Fruit fly (Drosophila melanogaster) whole organism, embryonic: ENCODE results near the gene CG46464.

Source experiments
- ATbp ChIP-seq: fragments of 200-800 bp; sonication (Bioruptor generic); optimal IDR thresholded peaks from 2 replicates; lab custom pipeline; 2017; ENCODE audit warnings: missing biosample characterization, mild to moderate bottlenecking, missing genetic modification characterization, missing genetic modification reagents
- Asciz ChIP-seq: fragments of 200-800 bp; sonication (Bioruptor generic); optimal IDR thresholded peaks from 2 replicates; lab custom pipeline; 2017; ENCODE audit warnings: missing biosample characterization, mild to moderate bottlenecking, missing genetic modification characterization, missing genetic modification reagents
- CG10267 ChIP-seq: fragments of 200-800 bp; sonication (Bioruptor generic); optimal IDR thresholded peaks from 2 replicates; lab custom pipeline; 2018; ENCODE audit warnings: missing biosample characterization, mild to moderate bottlenecking, missing genetic modification characterization, moderate library complexity
- CG10431 ChIP-seq: fragments of 200-800 bp; sonication (Bioruptor generic); optimal IDR thresholded peaks from 3 replicates; lab custom pipeline; 2018; ENCODE audit warnings: missing biosample characterization, mild to moderate bottlenecking, missing genetic modification characterization
- CG10654 ChIP-seq: fragments of 200-800 bp; sonication (Bioruptor generic); optimal IDR thresholded peaks from 2 replicates; lab custom pipeline; 2016; ENCODE audit warnings: missing biosample characterization, missing genetic modification characterization
- CG11560 ChIP-seq: fragments of 200-800 bp; sonication (Bioruptor generic); IDR thresholded peaks from 3 replicates; pipeline ENCODE4 v1.3.6; 2022; ENCODE audit warnings: missing biosample characterization, missing genetic modification characterization
- CG11696 ChIP-seq: fragments of 200-800 bp; sonication (Bioruptor generic); IDR thresholded peaks from 2 replicates; pipeline ENCODE4 v1.3.6; 2022; ENCODE audit warnings: missing biosample characterization, missing genetic modification characterization
- CG1529 ChIP-seq: fragments of 200-800 bp; sonication (Bioruptor generic); optimal IDR thresholded peaks from 3 replicates; lab custom pipeline; 2018; ENCODE audit warnings: missing biosample characterization, missing genetic modification characterization
- CG15601 ChIP-seq: fragments of 200-800 bp; sonication (Bioruptor generic); optimal IDR thresholded peaks from 3 replicates; lab custom pipeline; 2019; ENCODE audit warnings: missing biosample characterization, mild to moderate bottlenecking, missing genetic modification characterization, moderate library complexity
- CG15696 ChIP-seq: fragments of 200-800 bp; sonication (Bioruptor generic); optimal IDR thresholded peaks from 2 replicates; lab custom pipeline; 2019; ENCODE audit warnings: missing biosample characterization, mild to moderate bottlenecking, missing genetic modification characterization, moderate library complexity
- CG17359 ChIP-seq: fragments of 200-800 bp; sonication (Bioruptor generic); optimal IDR thresholded peaks from 3 replicates; lab custom pipeline; 2018; ENCODE audit warnings: missing biosample characterization, mild to moderate bottlenecking, missing genetic modification characterization, moderate library complexity
- CG17361 ChIP-seq: fragments of 200-800 bp; sonication (Bioruptor generic); IDR thresholded peaks from 3 replicates; pipeline ENCODE4 v1.3.6; 2022; ENCODE audit warnings: missing biosample characterization, missing genetic modification characterization
- CG2202 ChIP-seq: fragments of 200-800 bp; sonication (Bioruptor generic); optimal IDR thresholded peaks from 2 replicates; lab custom pipeline; 2018; ENCODE audit warnings: missing biosample characterization, mild to moderate bottlenecking, missing genetic modification characterization
- CG3407 ChIP-seq: fragments of 200-800 bp; sonication (Bioruptor generic); optimal IDR thresholded peaks from 2 replicates; lab custom pipeline; 2018; ENCODE audit warnings: missing biosample characterization, mild to moderate bottlenecking, missing genetic modification characterization
- CG4707 ChIP-seq: fragments of 200-800 bp; sonication (Bioruptor generic); optimal IDR thresholded peaks from 2 replicates; lab custom pipeline; 2018; ENCODE audit warnings: missing biosample characterization, mild to moderate bottlenecking, missing genetic modification characterization, moderate library complexity
- CG5245 ChIP-seq: fragments of 200-800 bp; sonication (Bioruptor generic); optimal IDR thresholded peaks from 3 replicates; lab custom pipeline; 2016; ENCODE audit warnings: missing biosample characterization, missing genetic modification characterization
- CG8290 ChIP-seq, 3 experiments: fragments of 200-800 bp; sonication (Bioruptor generic); optimal IDR thresholded peaks; 2 replicates each; lab custom pipeline; 2016 to 2019; ENCODE audit warnings: missing biosample characterization in 3 of 3, missing genetic modification characterization in 3 of 3, mild to moderate bottlenecking in 2 of 3, moderate library complexity in 1 of 3
- CG8359 ChIP-seq: fragments of 200-800 bp; sonication (Bioruptor generic); optimal IDR thresholded peaks from 2 replicates; lab custom pipeline; 2017; ENCODE audit warnings: missing biosample characterization, mild to moderate bottlenecking, missing genetic modification characterization, borderline replicate concordance
- Camta ChIP-seq: fragments of 200-800 bp; sonication (Bioruptor generic); optimal IDR thresholded peaks from 2 replicates; lab custom pipeline; 2016; ENCODE audit warnings: missing biosample characterization, missing genetic modification characterization
- Drgx ChIP-seq: fragments of 200-800 bp; sonication (Bioruptor generic); IDR thresholded peaks from 2 replicates; pipeline ENCODE4 v1.3.6; 2022; ENCODE audit warnings: missing biosample characterization, missing genetic modification characterization
- Ets65A ChIP-seq: fragments of 200-800 bp; sonication (Bioruptor generic); peaks from one replicate; lab custom pipeline; 2016; ENCODE audit warnings: missing biosample characterization, missing genetic modification characterization
- GATAe ChIP-seq: fragments of 200-800 bp; sonication (Bioruptor generic); conservative IDR thresholded peaks from 2 replicates; pipeline ENCODE4 v1.3.6; 2022; ENCODE audit warnings: missing biosample characterization, missing genetic modification characterization
- Lhr ChIP-seq: fragments of 200-800 bp; sonication (Bioruptor generic); optimal IDR thresholded peaks from 3 replicates; lab custom pipeline; 2017; ENCODE audit warnings: mild to moderate bottlenecking, missing biosample characterization, missing genetic modification reagents, missing genetic modification characterization
- Trl ChIP-seq, 3 experiments: fragments of >200 bp in 2 of 3; fragments of 200-800 bp in 1 of 3; sonication (Bioruptor generic) in 1 of 3; optimal IDR thresholded peaks; 2 replicates in 1 of 3; 3 replicates in 2 of 3; lab custom pipeline; 2016 to 2017; ENCODE audit warnings: missing biosample characterization in 1 of 3, missing genetic modification characterization in 1 of 3
- Vsx1 ChIP-seq: fragments of 200-800 bp; sonication (Bioruptor generic); optimal IDR thresholded peaks from 2 replicates; lab custom pipeline; 2017; ENCODE audit warnings: missing biosample characterization, mild to moderate bottlenecking, missing genetic modification characterization, missing genetic modification reagents
- dimm ChIP-seq: fragments of 200-800 bp; sonication (Bioruptor generic); IDR thresholded peaks from 2 replicates; pipeline ENCODE4 v1.3.6; 2022; ENCODE audit warnings: missing biosample characterization, missing genetic modification characterization
- exex ChIP-seq: fragments of 200-800 bp; sonication (Bioruptor generic); optimal IDR thresholded peaks from 4 replicates; lab custom pipeline; 2018; ENCODE audit warnings: missing biosample characterization, mild to moderate bottlenecking, missing genetic modification characterization, moderate library complexity
- fd102C ChIP-seq: fragments of 200-800 bp; sonication (Bioruptor generic); optimal IDR thresholded peaks from 2 replicates; lab custom pipeline; 2018; ENCODE audit warnings: missing biosample characterization, mild to moderate bottlenecking, missing genetic modification characterization, moderate library complexity
- gce ChIP-seq: fragments of 200-800 bp; sonication (Bioruptor generic); IDR thresholded peaks from 3 replicates; pipeline ENCODE4 v1.3.6; 2022; ENCODE audit warnings: missing biosample characterization, missing genetic modification characterization
- gem ChIP-seq: fragments of 200-800 bp; sonication (Bioruptor generic); optimal IDR thresholded peaks from 2 replicates; lab custom pipeline; 2019; ENCODE audit warnings: missing biosample characterization, mild to moderate bottlenecking, missing genetic modification characterization, moderate library complexity
- grn ChIP-seq: fragments of 200-800 bp; sonication (Bioruptor generic); optimal IDR thresholded peaks from 3 replicates; lab custom pipeline; 2017; ENCODE audit warnings: missing biosample characterization, missing genetic modification characterization
- hkb ChIP-seq, 2 experiments: fragments of 200-800 bp in 1 of 2; fragments of >200 bp in 1 of 2; sonication (Bioruptor generic) in 1 of 2; IDR thresholded peaks in 1 of 2; optimal IDR thresholded peaks in 1 of 2; 2 replicates each; pipeline versions ENCODE4 v1.3.6 to Lab custom; 2017 to 2022; ENCODE audit warnings: missing biosample characterization in 1 of 2, missing genetic modification characterization in 1 of 2
- oc ChIP-seq: fragments of 200-800 bp; sonication (Bioruptor generic); optimal IDR thresholded peaks from 2 replicates; lab custom pipeline; 2018; ENCODE audit warnings: missing biosample characterization, mild to moderate bottlenecking, missing genetic modification characterization, moderate library complexity
- odd ChIP-seq: fragments of 200-800 bp; sonication (Bioruptor generic); optimal IDR thresholded peaks from 2 replicates; lab custom pipeline; 2017; ENCODE audit warnings: missing biosample characterization, mild to moderate bottlenecking, missing genetic modification characterization
- sens ChIP-seq: fragments of 200-800 bp; sonication (Bioruptor generic); peaks from one replicate; lab custom pipeline; 2016; ENCODE audit warnings: missing biosample characterization, missing genetic modification characterization
- tup ChIP-seq: fragments of 200-800 bp; sonication (Bioruptor generic); optimal IDR thresholded peaks from 2 replicates; lab custom pipeline; 2016; ENCODE audit warnings: missing biosample characterization, mild to moderate bottlenecking, missing genetic modification characterization, moderate library complexity
- twi ChIP-seq: fragments of 200-800 bp; optimal IDR thresholded peaks from 2 replicates; lab custom pipeline; 2019; ENCODE audit warnings: missing biosample characterization, mild to moderate bottlenecking, missing genetic modification characterization, moderate library complexity
- unpg ChIP-seq: fragments of 200-800 bp; sonication (Bioruptor generic); optimal IDR thresholded peaks from 3 replicates; lab custom pipeline; 2018; ENCODE audit warnings: missing biosample characterization, mild to moderate bottlenecking, missing genetic modification characterization, moderate library complexity
- vvl ChIP-seq: fragments of 200-800 bp; sonication (Bioruptor generic); IDR thresholded peaks from 2 replicates; pipeline ENCODE4 v1.3.6; 2022; ENCODE audit warnings: missing biosample characterization, missing genetic modification characterization

CG46464 gene

DNA sequence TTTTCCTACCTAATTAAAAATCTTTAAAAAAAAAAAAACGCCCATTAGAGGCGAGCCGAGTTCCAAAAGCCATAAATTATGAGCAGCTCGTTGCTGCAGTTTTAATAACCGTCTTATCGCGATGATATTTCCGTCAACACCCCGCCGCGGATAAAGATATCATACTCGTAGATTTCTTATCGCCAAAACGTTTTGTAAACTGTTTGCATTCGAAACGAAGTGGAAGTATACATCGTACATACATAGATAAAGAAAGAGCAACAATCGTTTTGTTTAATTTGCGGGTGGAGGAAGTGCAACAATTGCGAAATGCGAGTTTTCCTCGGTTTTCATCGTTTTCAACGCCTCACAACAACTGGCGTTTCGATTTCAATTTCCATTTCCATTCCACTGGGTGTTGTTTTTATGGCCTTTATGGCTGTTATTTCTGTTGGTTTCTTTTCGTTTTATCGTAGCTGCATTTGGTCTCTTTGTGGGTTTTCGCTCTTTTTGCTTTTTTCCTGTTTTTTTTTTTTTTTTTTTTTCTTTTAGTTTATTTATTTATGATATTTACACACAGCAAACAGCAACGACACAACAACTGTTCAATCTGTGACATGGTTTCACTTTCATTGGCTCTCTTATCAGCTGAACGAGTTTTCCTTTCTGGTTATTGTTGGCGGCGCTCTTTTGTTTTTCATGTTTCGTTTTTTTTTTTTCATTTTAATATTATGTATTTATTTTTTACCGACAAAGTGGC, 29.3 kb upstream of the CG46464 start (continued):
- no peak for TF ChIP-seq hkb (optimal IDR thresholded peaks at IDR 0.05; lab: Kevin White, UChicago)
- TF ChIP-seq hkb (GFP tag; IDR thresholded peaks at IDR 0.05; lab: Robert Waterston, UW), result peak; percentile 24; the same call in 1 of the 2 replicates
- TF ChIP-seq CG15601 (tag; lab: Kevin White, UChicago), result peak; percentile 26
- no peak for TF ChIP-seq twi (tag; lab: Kevin White, UChicago)
- TF ChIP-seq grn (GFP tag; lab: Kevin White, UChicago), result peak; percentile 63
- peak; percentile 16 for TF ChIP-seq unpg
- TF ChIP-seq CG3407 (GFP tag; lab: Kevin White, UChicago), result peak; percentile 69
- peak; percentile 34 for TF ChIP-seq CG10431 (GFP tag; lab: Kevin White, UChicago)
- peak; percentile 34 for TF ChIP-seq gem (tag; lab: Kevin White, UChicago)
- peak; percentile 65 for TF ChIP-seq Asciz (GFP tag; lab: Kevin White, UChicago)
- no peak for TF ChIP-seq CG11560
- TF ChIP-seq tup (GFP tag; lab: Kevin White, UChicago), result peak; percentile 14
- peak; percentile 18 for TF ChIP-seq Lhr (GFP tag; lab: Kevin White, UChicago)
- peak; percentile 14 for TF ChIP-seq CG1529 (GFP tag; lab: Kevin White, UChicago)
- peak; percentile 29; the same call in 1 of the 2 replicates for TF ChIP-seq GATAe (GFP tag; lab: Robert Waterston, UW)
- TF ChIP-seq Vsx1 (GFP tag; lab: Kevin White, UChicago), result peak; percentile 47
- TF ChIP-seq exex (tag; lab: Kevin White, UChicago), result peak; percentile 27
- TF ChIP-seq CG8290 (GFP tag; optimal IDR thresholded peaks at IDR 0.05; lab: Kevin White, UChicago), result peak; percentile 9
- TF ChIP-seq CG8290 (tag; optimal IDR thresholded peaks at IDR 0.05; lab: Kevin White, UChicago), result no peak
- TF ChIP-seq CG10267 (tag; lab: Kevin White, UChicago), result no peak
- TF ChIP-seq CG17361, result no peak
- TF ChIP-seq ATbp (GFP tag; lab: Kevin White, UChicago), result peak; percentile 79
- TF ChIP-seq CG5245 (GFP tag; lab: Kevin White, UChicago), result peak; percentile 10
- TF ChIP-seq dimm (GFP tag; lab: Robert Waterston, UW), result no peak
- TF ChIP-seq Trl (optimal IDR thresholded peaks at IDR 0.05; lab: Kevin White, UChicago), result no peak
- peak; percentile 31 for TF ChIP-seq Trl (GFP tag; optimal IDR thresholded peaks at IDR 0.05; lab: Kevin White, UChicago)
- peak; percentile 11 for TF ChIP-seq oc (tag; lab: Kevin White, UChicago)
- peak; percentile 36; the same call in 1 of the 2 replicates for TF ChIP-seq vvl
- peak; percentile 22 for TF ChIP-seq CG4707 (GFP tag; lab: Kevin White, UChicago)
- no peak for TF ChIP-seq CG8359 (GFP tag; lab: Kevin White, UChicago)
- TF ChIP-seq fd102C (GFP tag; lab: Kevin White, UChicago), result peak; percentile 16
- peak; percentile 34 for TF ChIP-seq odd (GFP tag; lab: Kevin White, UChicago)
- TF ChIP-seq sens (GFP tag; lab: Kevin White, UChicago), result peak; percentile 94
- TF ChIP-seq CG2202 (tag; lab: Kevin White, UChicago), result peak; percentile 26
- peak; percentile 53 for TF ChIP-seq Camta (GFP tag; lab: Kevin White, UChicago)
- TF ChIP-seq gce (GFP tag; lab: Robert Waterston, UW), result peak; percentile 42; the same call in 1 of the 3 replicates
- 0 out of 2 replicates have a peak, but pooled peaks have one; percentile 12 for TF ChIP-seq CG11696
- peak; percentile 61 for TF ChIP-seq CG17359 (tag; lab: Kevin White, UChicago)
- TF ChIP-seq Ets65A (GFP tag; lab: Kevin White, UChicago), result no peak
- TF ChIP-seq CG15696, result peak; percentile 43
- TF ChIP-seq Drgx, result peak; percentile 65
- peak; percentile 45 for TF ChIP-seq CG10654 (GFP tag; lab: Kevin White, UChicago)
